ENCODE assay signal across 4 fruit fly cellular contexts in genomic region chrX:2396204-2396882, dm6.
TF ChIP-seq lines count a peak whose summit lies in the region.

No protein-coding gene starts in this region.

- TF ChIP-seq CTCF in whole organism, embryonic (GFP tag; optimal IDR thresholded peaks at IDR 0.05; lab: Kevin White, UChicago): no peak

TF ChIP-seq in whole organism, embryonic, 481 proteins besides CTCF, POLR2A, EP300 and RAD21 (continues in another document):
- TF ChIP-seq PHDP (tag; optimal IDR thresholded peaks at IDR 0.05; lab: Kevin White, UChicago) (peak; percentile 51), CG11456 (GFP tag; IDR thresholded peaks at IDR 0.05; lab: Robert Waterston, UW) (no peak), CG34224 (GFP tag; IDR thresholded peaks at IDR 0.05; lab: Robert Waterston, UW; ENCODE audit: partially characterized antibody) (no peak), ken (GFP tag; IDR thresholded peaks at IDR 0.05; lab: Robert Waterston, UW) (no peak), Abd-B (GFP tag; optimal IDR thresholded peaks at IDR 0.05; lab: Kevin White, UChicago) (peak; percentile 20), CG11085 (GFP tag; IDR thresholded peaks at IDR 0.05; lab: Robert Waterston, UW) (no peak), sr (GFP tag; IDR thresholded peaks at IDR 0.05; lab: Robert Waterston, UW) (no peak), Nf-YC (tag; optimal IDR thresholded peaks at IDR 0.05; lab: Kevin White, UChicago) (no peak), tap (tag; optimal IDR thresholded peaks at IDR 0.05; lab: Kevin White, UChicago) (peak; percentile 28), CG6791 (GFP tag; IDR thresholded peaks at IDR 0.05; lab: Robert Waterston, UW; ENCODE audit: partially characterized antibody) (no peak), Scr (GFP tag; IDR thresholded peaks at IDR 0.05; lab: Robert Waterston, UW; ENCODE audit: partially characterized antibody) (no peak), CG31388 (GFP tag; optimal IDR thresholded peaks at IDR 0.05; lab: Kevin White, UChicago) (no peak), peb (GFP tag; IDR thresholded peaks at IDR 0.05; lab: Robert Waterston, UW) (peak; percentile 8; the same call in 1 of the 2 replicates), Hsf (GFP tag; optimal IDR thresholded peaks at IDR 0.05; lab: Kevin White, UChicago) (peak; percentile 40), CG9609 (GFP tag; optimal IDR thresholded peaks at IDR 0.05; lab: Kevin White, UChicago) (no peak), ro (GFP tag; IDR thresholded peaks at IDR 0.05; lab: Robert Waterston, UW) (no peak), Adf1 (GFP tag; IDR thresholded peaks at IDR 0.05; lab: Robert Waterston, UW) (no peak), lmd (GFP tag; IDR thresholded peaks at IDR 0.05; lab: Robert Waterston, UW) (peak; percentile 29; the same call in 1 of the 2 replicates), ems (GFP tag; optimal IDR thresholded peaks at IDR 0.05; lab: Kevin White, UChicago) (peak; percentile 1), fu2 (GFP tag; optimal IDR thresholded peaks at IDR 0.05; lab: Kevin White, UChicago) (no peak), CG14965 (GFP tag; optimal IDR thresholded peaks at IDR 0.05; lab: Kevin White, UChicago; ENCODE audit: borderline replicate concordance) (no peak), Ssrp (tag; optimal IDR thresholded peaks at IDR 0.05; lab: Kevin White, UChicago) (peak; percentile 54)

TF ChIP-seq in whole organism, prepupa, 60 proteins besides CTCF, POLR2A, EP300 and RAD21 (continues in another document):
- peak; percentile 8 for TF ChIP-seq Lpt (GFP tag; optimal IDR thresholded peaks at IDR 0.05; lab: Kevin White, UChicago)
- peak; percentile 35 for TF ChIP-seq net (GFP tag; optimal IDR thresholded peaks at IDR 0.05; lab: Kevin White, UChicago)
- no peak for TF ChIP-seq Gug (GFP tag; IDR thresholded peaks at IDR 0.05; lab: Robert Waterston, UW)
- peak; percentile 28 to 70 for TF ChIP-seq ss (GFP tag; optimal IDR thresholded peaks at IDR 0.05; lab: Kevin White, UChicago)
- peak; percentile 29 for TF ChIP-seq Sox102F (GFP tag; optimal IDR thresholded peaks at IDR 0.05; lab: Kevin White, UChicago)
- peak in 1 of 2 experiments; percentile 15 for TF ChIP-seq salr (GFP tag; optimal IDR thresholded peaks at IDR 0.05; lab: Kevin White, UChicago)
- TF ChIP-seq CG31627 (GFP tag; optimal IDR thresholded peaks at IDR 0.05; lab: Kevin White, UChicago): peak; percentile 34
- TF ChIP-seq svp (GFP tag; lab: Kevin White, UChicago): peak; percentile 79
- no peak for TF ChIP-seq Sox15 (GFP tag; optimal IDR thresholded peaks at IDR 0.05; lab: Kevin White, UChicago)
- peak; percentile 16 for TF ChIP-seq cyc (GFP tag; optimal IDR thresholded peaks at IDR 0.05; lab: Kevin White, UChicago)
- no peak for TF ChIP-seq Hr38 (GFP tag; optimal IDR thresholded peaks at IDR 0.05; lab: Kevin White, UChicago)
- peak; percentile 50 for TF ChIP-seq CG3032 (tag; optimal IDR thresholded peaks at IDR 0.05; lab: Kevin White, UChicago)
- TF ChIP-seq Met (GFP tag; optimal IDR thresholded peaks at IDR 0.05; lab: Kevin White, UChicago): peak; percentile 62
- no peak for TF ChIP-seq CG11294 (GFP tag; IDR thresholded peaks at IDR 0.05; lab: Robert Waterston, UW)
- TF ChIP-seq Eip75B (GFP tag; optimal IDR thresholded peaks at IDR 0.05; lab: Kevin White, UChicago): peak; percentile 45
- no peak for TF ChIP-seq CG6854 (GFP tag; optimal IDR thresholded peaks at IDR 0.05; lab: Kevin White, UChicago)
- TF ChIP-seq lz (GFP tag; optimal IDR thresholded peaks at IDR 0.05; lab: Kevin White, UChicago): peak; percentile 47
- peak; percentile 59 for TF ChIP-seq achi (GFP tag; optimal IDR thresholded peaks at IDR 0.05; lab: Kevin White, UChicago)
- no peak for TF ChIP-seq Blimp-1 (GFP tag; optimal IDR thresholded peaks at IDR 0.05; lab: Kevin White, UChicago)
- TF ChIP-seq CG3919 (GFP tag; optimal IDR thresholded peaks at IDR 0.05; lab: Kevin White, UChicago): peak; percentile 42
- TF ChIP-seq fd85E (GFP tag; optimal IDR thresholded peaks at IDR 0.05; lab: Kevin White, UChicago): no peak
- peak; percentile 21 for TF ChIP-seq dsx (GFP tag; optimal IDR thresholded peaks at IDR 0.05; lab: Kevin White, UChicago; ENCODE audit: poor library complexity, severe bottlenecking)
- peak; percentile 44 for TF ChIP-seq CG10631 (GFP tag; optimal IDR thresholded peaks at IDR 0.05; lab: Kevin White, UChicago)
- peak; percentile 22 for TF ChIP-seq Ets21C (GFP tag; optimal IDR thresholded peaks at IDR 0.05; lab: Kevin White, UChicago)

TF ChIP-seq in whole organism, pupa, 21 proteins besides CTCF, POLR2A, EP300 and RAD21:
- TF ChIP-seq CG14655 (GFP tag; optimal IDR thresholded peaks at IDR 0.05; lab: Kevin White, UChicago): peak; percentile 52
- peak; percentile 48 for TF ChIP-seq CG15710 (tag; optimal IDR thresholded peaks at IDR 0.05; lab: Kevin White, UChicago)
- TF ChIP-seq CG34367 (tag; optimal IDR thresholded peaks at IDR 0.05; lab: Kevin White, UChicago): peak; percentile 33
- TF ChIP-seq Ets98B (GFP tag; IDR thresholded peaks at IDR 0.05; lab: Robert Waterston, UW): no peak
- TF ChIP-seq CG17806 (tag; optimal IDR thresholded peaks at IDR 0.05; lab: Kevin White, UChicago): peak; percentile 33
- no peak for TF ChIP-seq CG10348 (GFP tag; IDR thresholded peaks at IDR 0.05; lab: Robert Waterston, UW)
- no peak for TF ChIP-seq Snoo (tag; optimal IDR thresholded peaks at IDR 0.05; lab: Kevin White, UChicago)
- no peak for TF ChIP-seq fd96Ca (GFP tag; IDR thresholded peaks at IDR 0.05; lab: Robert Waterston, UW)
- peak; percentile 39 for TF ChIP-seq Pif1B (GFP tag; optimal IDR thresholded peaks at IDR 0.05; lab: Kevin White, UChicago)
- TF ChIP-seq CG12605 (GFP tag; IDR thresholded peaks at IDR 0.05; lab: Robert Waterston, UW): no peak
- TF ChIP-seq rn (GFP tag; IDR thresholded peaks at IDR 0.05; lab: Robert Waterston, UW): no peak
- no peak for TF ChIP-seq D1 (tag; optimal IDR thresholded peaks at IDR 0.05; lab: Kevin White, UChicago)
- TF ChIP-seq CG4496 (GFP tag; IDR thresholded peaks at IDR 0.05; lab: Robert Waterston, UW): no peak
- TF ChIP-seq gl (tag; optimal IDR thresholded peaks at IDR 0.05; lab: Kevin White, UChicago): no peak
- peak; percentile 31 for TF ChIP-seq Pif1A (GFP tag; optimal IDR thresholded peaks at IDR 0.05; lab: Kevin White, UChicago)
- no peak for TF ChIP-seq EcR (GFP tag; optimal IDR thresholded peaks at IDR 0.05; lab: Kevin White, UChicago)
- peak; percentile 25 for TF ChIP-seq CG8301 (tag; optimal IDR thresholded peaks at IDR 0.05; lab: Kevin White, UChicago)
- TF ChIP-seq CG9948 (tag; optimal IDR thresholded peaks at IDR 0.05; lab: Kevin White, UChicago): peak; percentile 40
- no peak for TF ChIP-seq CG32121 (GFP tag; IDR thresholded peaks at IDR 0.05; lab: Robert Waterston, UW)
- TF ChIP-seq CG13204 (GFP tag; optimal IDR thresholded peaks at IDR 0.05; lab: Kevin White, UChicago): peak; percentile 28
- peak; percentile 52 for TF ChIP-seq CG8159 (tag; optimal IDR thresholded peaks at IDR 0.05; lab: Kevin White, UChicago)

TF ChIP-seq in whole organism, wandering third instar larva, 38 proteins besides CTCF, POLR2A, EP300 and RAD21 (continues in another document):
- TF ChIP-seq sv (GFP tag; optimal IDR thresholded peaks at IDR 0.05; lab: Kevin White, UChicago): no peak
- TF ChIP-seq foxo (GFP tag; optimal IDR thresholded peaks at IDR 0.05; lab: Kevin White, UChicago): peak in 1 of 2 experiments; percentile 70
- no peak for TF ChIP-seq Hnf4 (GFP tag; optimal IDR thresholded peaks at IDR 0.05; lab: Kevin White, UChicago)
- TF ChIP-seq psq (GFP tag; optimal IDR thresholded peaks at IDR 0.05; lab: Kevin White, UChicago): peak; percentile 60
- TF ChIP-seq fru (GFP tag; optimal IDR thresholded peaks at IDR 0.05; lab: Kevin White, UChicago): peak; percentile 57
- peak; percentile 64 for TF ChIP-seq rgr (GFP tag; optimal IDR thresholded peaks at IDR 0.05; lab: Kevin White, UChicago)
- no peak for TF ChIP-seq Myc (optimal IDR thresholded peaks at IDR 0.05; lab: Kevin White, UChicago)
- TF ChIP-seq Hr83 (GFP tag; optimal IDR thresholded peaks at IDR 0.05; lab: Kevin White, UChicago; ENCODE audit: poor library complexity, severe bottlenecking): no peak
- no peak for TF ChIP-seq CrebA (GFP tag; optimal IDR thresholded peaks at IDR 0.05; lab: Kevin White, UChicago; ENCODE audit: borderline replicate concordance)
- TF ChIP-seq dmrt93B (GFP tag; optimal IDR thresholded peaks at IDR 0.05; lab: Kevin White, UChicago): peak; percentile 20
- TF ChIP-seq N (GFP tag; optimal IDR thresholded peaks at IDR 0.05; lab: Kevin White, UChicago): no peak
- TF ChIP-seq Dif (GFP tag; optimal IDR thresholded peaks at IDR 0.05; lab: Kevin White, UChicago; ENCODE audit: partially characterized antibody): no peak
- no peak for TF ChIP-seq Hr78 (GFP tag; optimal IDR thresholded peaks at IDR 0.05; lab: Kevin White, UChicago)
- no peak for TF ChIP-seq jim (GFP tag; optimal IDR thresholded peaks at IDR 0.05; lab: Kevin White, UChicago)
- no peak for TF ChIP-seq Dfd (GFP tag; optimal IDR thresholded peaks at IDR 0.05; lab: Kevin White, UChicago)
- no peak for TF ChIP-seq Rel (GFP tag; optimal IDR thresholded peaks at IDR 0.05; lab: Kevin White, UChicago)
- no peak for TF ChIP-seq Rel (tag; optimal IDR thresholded peaks at IDR 0.05; lab: Kevin White, UChicago)
- no peak for TF ChIP-seq Vsx2 (GFP tag; optimal IDR thresholded peaks at IDR 0.05; lab: Kevin White, UChicago; ENCODE audit: partially characterized antibody)
- no peak for TF ChIP-seq lola (GFP tag; optimal IDR thresholded peaks at IDR 0.05; lab: Kevin White, UChicago)
- TF ChIP-seq Mio (GFP tag; optimal IDR thresholded peaks at IDR 0.05; lab: Kevin White, UChicago): no peak
- no peak for TF ChIP-seq pan (optimal IDR thresholded peaks at IDR 0.05; lab: Kevin White, UChicago)
- TF ChIP-seq Sp1 (GFP tag; optimal IDR thresholded peaks at IDR 0.05; lab: Kevin White, UChicago): peak; percentile 52
- no peak for TF ChIP-seq Abd-B (GFP tag; optimal IDR thresholded peaks at IDR 0.05; lab: Kevin White, UChicago)
- TF ChIP-seq ey (GFP tag; optimal IDR thresholded peaks at IDR 0.05; lab: Kevin White, UChicago): peak; percentile 34
- no peak for TF ChIP-seq tai (GFP tag; optimal IDR thresholded peaks at IDR 0.05; lab: Kevin White, UChicago)
- TF ChIP-seq dl (GFP tag; optimal IDR thresholded peaks at IDR 0.05; lab: Kevin White, UChicago; ENCODE audit: insufficient read depth in 1 of 2, partially characterized antibody in 2 of 2): no peak
- peak; percentile 60 for TF ChIP-seq HLH106 (tag; optimal IDR thresholded peaks at IDR 0.05; lab: Kevin White, UChicago)
- peak; percentile 51 for TF ChIP-seq OdsH (GFP tag; optimal IDR thresholded peaks at IDR 0.05; lab: Kevin White, UChicago)
- peak; percentile 11 for TF ChIP-seq br (GFP tag; optimal IDR thresholded peaks at IDR 0.05; lab: Kevin White, UChicago)
- no peak for TF ChIP-seq CG9705 (GFP tag; optimal IDR thresholded peaks at IDR 0.05; lab: Kevin White, UChicago)
- peak; percentile 66 for TF ChIP-seq h (GFP tag; optimal IDR thresholded peaks at IDR 0.05; lab: Kevin White, UChicago)
- no peak for TF ChIP-seq sage (GFP tag; optimal IDR thresholded peaks at IDR 0.05; lab: Kevin White, UChicago)
- peak; percentile 2 for TF ChIP-seq brk (GFP tag; optimal IDR thresholded peaks at IDR 0.05; lab: Kevin White, UChicago)
- no peak for TF ChIP-seq usp (GFP tag; optimal IDR thresholded peaks at IDR 0.05; lab: Kevin White, UChicago)

Comparison
In these comparisons a context has a peak if more than half of its experiments do, and no peak if none do; other contexts are left out.
1. Of the 7 proteins assayed by ChIP-seq in both whole organism, embryonic and whole organism, prepupa: peak only in whole organism, embryonic: Blimp-1; only in whole organism, prepupa: CG16779, Hr39 and Lpt; in both: Sox102F; in neither: 2.